Worm (Caenorhabditis elegans) whole organism, midembryonic: ENCODE measurements around the gene sbds-1.

Source experiments
- cog-1 ChIP-seq: sonication (generic microtip); optimal IDR thresholded peaks from 2 replicates; lab custom pipeline; 2016; ENCODE audit warnings: missing genetic modification characterization, missing compliant biosample characterization
- klf-2 ChIP-seq: fragments of 200-800 bp; sonication (Bioruptor generic); conservative IDR thresholded peaks from 2 replicates; pipeline ENCODE4 v1.3.6; 2022; ENCODE audit warnings: missing genetic modification reagents, missing genetic modification characterization, missing compliant biosample characterization
- med-1 ChIP-seq: sonication (generic microtip); optimal IDR thresholded peaks from 2 replicates; lab custom pipeline; 2017; ENCODE audit warnings: missing genetic modification characterization, mild to moderate bottlenecking, missing compliant biosample characterization, antibody characterized with exemption, missing genetic modification reagents; ENCODE audit not compliant: insufficient read depth
- tab-1 ChIP-seq: fragments of 200-800 bp; sonication (Bioruptor generic); IDR thresholded peaks from 2 replicates; pipeline ENCODE4 v1.3.6; 2022; ENCODE audit warnings: missing genetic modification characterization, missing compliant biosample characterization
- ztf-23 ChIP-seq: fragments of 200-800 bp; sonication (Bioruptor generic); IDR thresholded peaks from 2 replicates; pipeline ENCODE4 v1.3.6; 2022; ENCODE audit warnings: missing genetic modification reagents, missing genetic modification characterization, missing compliant biosample characterization
- ztf-29 ChIP-seq: fragments of 200-800 bp; sonication (Bioruptor generic); IDR thresholded peaks from 2 replicates; pipeline ENCODE4 v1.3.6; 2022; ENCODE audit warnings: missing genetic modification reagents, missing genetic modification characterization, missing compliant biosample characterization

ce11 chrIII:646454-646853 lies 8.2 kb upstream of the sbds-1 start, which contains the start of gene orai-1:
- TF ChIP-seq tab-1 (GFP tag; lab: Robert Waterston, UW) (no peak), cog-1 (no peak), med-1 (GFP tag; lab: Kevin White, UChicago) (no peak), ztf-23 (GFP tag; lab: Robert Waterston, UW) (no peak), klf-2 (GFP tag; lab: Robert Waterston, UW) (no peak), ztf-29 (GFP tag; lab: Robert Waterston, UW) (no peak)
